Worm (Caenorhabditis elegans) whole organism, L2 larva: ENCODE data around the gene C30E1.4.
A peak's percentile ranks its signal among the peaks of the same experiment; 100 is the strongest.

Experiments
- ZK546.5 ChIP-seq: sonication (generic microtip); optimal IDR thresholded peaks from 2 replicates; lab custom pipeline; 2017; ENCODE audit warnings: missing biosample characterization, missing genetic modification characterization
- ama-1 ChIP-seq: fragments of 150-350 bp; optimal IDR thresholded peaks from 2 replicates; lab custom pipeline; 2018; ENCODE audit warnings: inconsistent platforms
- ceh-16 ChIP-seq: fragments of 150-350 bp; optimal IDR thresholded peaks from 2 replicates; lab custom pipeline; 2014; ENCODE audit warnings: missing biosample characterization, missing genetic modification characterization
- elt-1 ChIP-seq: fragments of 150-350 bp; optimal IDR thresholded peaks from 2 replicates; lab custom pipeline; 2014; ENCODE audit warnings: missing biosample characterization, missing genetic modification characterization
- lin-13 ChIP-seq: fragments of 150-350 bp; optimal IDR thresholded peaks from 2 replicates; lab custom pipeline; 2014; ENCODE audit warnings: missing biosample characterization, missing genetic modification reagents, missing genetic modification characterization
- nhr-10 ChIP-seq: sonication (generic microtip); optimal IDR thresholded peaks from 2 replicates; lab custom pipeline; 2017; ENCODE audit warnings: missing biosample characterization, missing genetic modification characterization
- nhr-11 ChIP-seq: fragments of 150-350 bp; optimal IDR thresholded peaks from 2 replicates; lab custom pipeline; 2014; ENCODE audit warnings: missing biosample characterization, missing genetic modification characterization
- nhr-77 ChIP-seq: fragments of 150-350 bp; optimal IDR thresholded peaks from 2 replicates; lab custom pipeline; 2014; ENCODE audit warnings: missing biosample characterization, missing genetic modification characterization
- unc-39 ChIP-seq: fragments of 150-350 bp; optimal IDR thresholded peaks from 2 replicates; lab custom pipeline; 2014; ENCODE audit warnings: missing biosample characterization, missing genetic modification characterization
- unc-62 ChIP-seq: fragments of 150-350 bp; optimal IDR thresholded peaks from 2 replicates; lab custom pipeline; 2014; ENCODE audit warnings: missing biosample characterization, missing genetic modification reagents, missing genetic modification characterization
- zag-1 ChIP-seq: fragments of 150-350 bp; optimal IDR thresholded peaks from 2 replicates; lab custom pipeline; 2014; ENCODE audit warnings: missing biosample characterization, missing genetic modification characterization

ce11 chrX:16929560-16930332, 6.0 kb downstream of the C30E1.4 start:
- TF ChIP-seq unc-39: peak; percentile 66
- TF ChIP-seq ZK546.5 (tag; lab: Kevin White, UChicago): peak; percentile 59
- TF ChIP-seq ama-1: peak; percentile 100
- peak; percentile 50 for TF ChIP-seq unc-62 (GFP tag; lab: Kevin White, UChicago)
- TF ChIP-seq elt-1 (tag; lab: Kevin White, UChicago): no peak
- TF ChIP-seq ceh-16: peak; percentile 90
- peak; percentile 96 for TF ChIP-seq lin-13 (GFP tag; lab: Kevin White, UChicago)
- peak; percentile 84 for TF ChIP-seq nhr-10
- TF ChIP-seq zag-1 (tag; lab: Kevin White, UChicago): peak; percentile 89
- TF ChIP-seq nhr-77: no peak
- TF ChIP-seq nhr-11 (tag; lab: Kevin White, UChicago): no peak
